Worm (Caenorhabditis elegans): ENCODE measurements around the gene R07B7.2.

The R07B7.2 gene

ce11 chrV:12045132-12045531 is 14.4 kb downstream of the R07B7.2 start, which contains the start of gene F10C2.5:
F10C2.5 (plus strand) TSS chrV:12045432.
- TF ChIP-seq egl-44 (GFP tag; IDR thresholded peaks at IDR 0.05) (no peak), rpc-1 (optimal IDR thresholded peaks at IDR 0.05) (no peak), rpc-1 (tag; optimal IDR thresholded peaks at IDR 0.05) (no peak), ztf-28 (GFP tag; IDR thresholded peaks at IDR 0.05) (no peak), nhr-90 (tag; optimal IDR thresholded peaks at IDR 0.05) (no peak), let-526 (GFP tag; IDR thresholded peaks at IDR 0.05) (no peak), tbx-9 (tag; optimal IDR thresholded peaks at IDR 0.05; ENCODE audit: borderline replicate concordance) (no peak), lsl-1 (GFP tag; optimal IDR thresholded peaks at IDR 0.05) (no peak), Y95B8A.8 (GFP tag; IDR thresholded peaks at IDR 0.05) (no peak), F23B12.7 (tag; optimal IDR thresholded peaks at IDR 0.05; ENCODE audit: insufficient read depth) (no peak), hmg-1.2 (GFP tag; IDR thresholded peaks at IDR 0.05) (no peak), C17E4.6 (GFP tag; IDR thresholded peaks at IDR 0.05) (no peak), xnd-1 (tag; optimal IDR thresholded peaks at IDR 0.05) (no peak), B0261.1 (tag; optimal IDR thresholded peaks at IDR 0.05) (no peak), cebp-2 (GFP tag; IDR thresholded peaks at IDR 0.05) (no peak)

ce11 chrV:12040823-12041606 is 18.5 kb downstream of the R07B7.2 start, which contains the start of the genes kup-1 and F10C2.4:
kup-1 (minus strand) TSS chrV:12040873.
F10C2.4 (plus strand) TSS chrV:12041556.
- TF ChIP-seq aptf-3 (GFP tag; IDR thresholded peaks at IDR 0.05): no peak
- peak; percentile 14 for TF ChIP-seq athp-1 (tag; optimal IDR thresholded peaks at IDR 0.05)
- TF ChIP-seq F33H1.4 (GFP tag; IDR thresholded peaks at IDR 0.05): peak; percentile 11; the same call in 1 of the 2 replicates
- no peak for TF ChIP-seq snpc-4 (GFP tag; optimal IDR thresholded peaks at IDR 0.05)
- peak in 2 of 4 experiments; percentile 5 to 40 for TF ChIP-seq snpc-4 (tag; optimal IDR thresholded peaks at IDR 0.05)
- peak; percentile 60; the same call in 1 of the 2 replicates for TF ChIP-seq madf-6 (GFP tag; IDR thresholded peaks at IDR 0.05)
- TF ChIP-seq attf-5 (GFP tag; optimal IDR thresholded peaks at IDR 0.05): peak; percentile 86
- no peak for TF ChIP-seq F39B2.1 (GFP tag; IDR thresholded peaks at IDR 0.05)
- TF ChIP-seq ceh-27 (GFP tag; optimal IDR thresholded peaks at IDR 0.05): no peak
- peak; percentile 85 for TF ChIP-seq mcd-1 (GFP tag; IDR thresholded peaks at IDR 0.05)
- no peak for TF ChIP-seq F23B12.7 (tag; optimal IDR thresholded peaks at IDR 0.05; ENCODE audit: insufficient read depth)
- no peak for TF ChIP-seq T07F8.4 (tag; optimal IDR thresholded peaks at IDR 0.05)
- no peak for TF ChIP-seq madf-10 (tag; optimal IDR thresholded peaks at IDR 0.05)
- TF ChIP-seq lsy-27 (tag; optimal IDR thresholded peaks at IDR 0.05; ENCODE audit: borderline replicate concordance, insufficient read depth): no peak
- TF ChIP-seq akir-1 (GFP tag; optimal IDR thresholded peaks at IDR 0.05): no peak
- no peak for TF ChIP-seq bed-2 (GFP tag; IDR thresholded peaks at IDR 0.05)
- TF ChIP-seq dox-1 (GFP tag; IDR thresholded peaks at IDR 0.05): peak; percentile 44; the same call in 1 of the 2 replicates
- no peak for TF ChIP-seq F49E8.2 (tag; optimal IDR thresholded peaks at IDR 0.05; ENCODE audit: insufficient read depth)
- no peak for TF ChIP-seq lir-1 (GFP tag; conservative IDR thresholded peaks at IDR 0.05)
- TF ChIP-seq snpc-3.4 (tag; optimal IDR thresholded peaks at IDR 0.05): peak; percentile 39
- TF ChIP-seq lin-35 (GFP tag; optimal IDR thresholded peaks at IDR 0.05): peak in 1 of 3 experiments; percentile 55
- peak; percentile 81 for TF ChIP-seq dpl-1 (GFP tag; optimal IDR thresholded peaks at IDR 0.05)
- no peak for TF ChIP-seq ztf-18 (tag; optimal IDR thresholded peaks at IDR 0.05)
- peak; percentile 21 for TF ChIP-seq lsl-1 (GFP tag; optimal IDR thresholded peaks at IDR 0.05)
- no peak for TF ChIP-seq F57C9.4 (tag; optimal IDR thresholded peaks at IDR 0.05)
- TF ChIP-seq lin-54 (GFP tag; optimal IDR thresholded peaks at IDR 0.05): peak; percentile 88
- no peak for TF ChIP-seq sea-2 (GFP tag; IDR thresholded peaks at IDR 0.05)
- TF ChIP-seq efl-1 (GFP tag; optimal IDR thresholded peaks at IDR 0.05): peak; percentile 86
